Fruit fly (Drosophila melanogaster) whole organism, prepupa: Measurements from ENCODE around the gene Lerp.
A peak's percentile ranks its signal among the peaks of the same experiment; 100 is the strongest.

Experiments
- Blimp-1 ChIP-seq: fragments of 200-800 bp; sonication (Bioruptor generic); optimal IDR thresholded peaks from 3 replicates; lab custom pipeline; 2017; ENCODE audit warnings: missing biosample characterization, missing genetic modification characterization, mild to moderate bottlenecking, moderate library complexity, missing genetic modification reagents
- CG10631 ChIP-seq: fragments of 200-800 bp; sonication (Bioruptor generic); optimal IDR thresholded peaks from 2 replicates; lab custom pipeline; 2016; ENCODE audit warnings: missing biosample characterization, missing genetic modification characterization
- CG11294 ChIP-seq: fragments of 200-800 bp; sonication (Bioruptor generic); IDR thresholded peaks from 2 replicates; pipeline ENCODE4 v1.3.6; 2022; ENCODE audit warnings: missing biosample characterization, missing genetic modification characterization
- CG15336 ChIP-seq: fragments of 200-800 bp; sonication (Bioruptor generic); IDR thresholded peaks from 2 replicates; pipeline ENCODE4 v1.3.6; 2022; ENCODE audit warnings: missing biosample characterization, missing genetic modification characterization
- CG1621 ChIP-seq: fragments of 200-800 bp; sonication (Bioruptor generic); optimal IDR thresholded peaks from 3 replicates; lab custom pipeline; 2018; ENCODE audit warnings: missing biosample characterization, mild to moderate bottlenecking, missing genetic modification characterization
- CG16779 ChIP-seq: fragments of 200-800 bp; sonication (Bioruptor generic); optimal IDR thresholded peaks from 3 replicates; lab custom pipeline; 2017; ENCODE audit warnings: missing biosample characterization, mild to moderate bottlenecking, missing genetic modification characterization
- CG3032 ChIP-seq: fragments of 200-800 bp; optimal IDR thresholded peaks from 2 replicates; lab custom pipeline; 2019; ENCODE audit warnings: missing biosample characterization, mild to moderate bottlenecking, missing genetic modification characterization, moderate library complexity
- CG4318 ChIP-seq: fragments of 200-800 bp; sonication (Bioruptor generic); optimal IDR thresholded peaks from 3 replicates; lab custom pipeline; 2017; ENCODE audit warnings: missing biosample characterization, mild to moderate bottlenecking, missing genetic modification characterization
- CG6163 ChIP-seq: fragments of 200-800 bp; sonication (Bioruptor generic); IDR thresholded peaks from 3 replicates; pipeline ENCODE4 v1.3.6; 2022; ENCODE audit warnings: missing biosample characterization, missing genetic modification characterization
- CG6276 ChIP-seq: fragments of 200-800 bp; sonication (Bioruptor generic); optimal IDR thresholded peaks from 2 replicates; lab custom pipeline; 2017; ENCODE audit warnings: missing biosample characterization, mild to moderate bottlenecking, missing genetic modification characterization
- CG6792 ChIP-seq: fragments of 200-800 bp; sonication (Bioruptor generic); optimal IDR thresholded peaks from 3 replicates; lab custom pipeline; 2016; ENCODE audit warnings: missing biosample characterization, missing genetic modification characterization
- CG6808 ChIP-seq: fragments of 200-800 bp; sonication (Bioruptor generic); optimal IDR thresholded peaks from 3 replicates; lab custom pipeline; 2017; ENCODE audit warnings: missing biosample characterization, missing genetic modification characterization, mild to moderate bottlenecking, moderate library complexity, missing genetic modification reagents
- CG6854 ChIP-seq: fragments of 200-800 bp; sonication (Bioruptor generic); optimal IDR thresholded peaks from 2 replicates; lab custom pipeline; 2017; ENCODE audit warnings: missing biosample characterization, mild to moderate bottlenecking, missing genetic modification characterization
- CG7368 ChIP-seq: fragments of 200-800 bp; sonication (Bioruptor generic); optimal IDR thresholded peaks from 3 replicates; lab custom pipeline; 2016; ENCODE audit warnings: missing biosample characterization, missing genetic modification characterization
- CG8119 ChIP-seq: fragments of 200-800 bp; sonication (Bioruptor generic); IDR thresholded peaks from 3 replicates; pipeline ENCODE4 v1.3.6; 2022; ENCODE audit warnings: missing biosample characterization, missing genetic modification characterization
- CG9139 ChIP-seq: fragments of 200-800 bp; sonication (Bioruptor generic); optimal IDR thresholded peaks from 3 replicates; lab custom pipeline; 2017; ENCODE audit warnings: missing biosample characterization, mild to moderate bottlenecking, missing genetic modification characterization
- Eip75B ChIP-seq: fragments of 200-800 bp; sonication (Bioruptor generic); optimal IDR thresholded peaks from 3 replicates; lab custom pipeline; 2016; ENCODE audit warnings: missing biosample characterization, missing genetic modification characterization
- Eip78C ChIP-seq: fragments of 200-800 bp; sonication (Bioruptor generic); peaks from one replicate; lab custom pipeline; 2016; ENCODE audit warnings: missing biosample characterization, missing genetic modification characterization
- Eip93F ChIP-seq: fragments of 200-800 bp; sonication (Bioruptor generic); optimal IDR thresholded peaks from 2 replicates; lab custom pipeline; 2016; ENCODE audit warnings: missing biosample characterization, mild to moderate bottlenecking, missing genetic modification characterization
- Ets21C ChIP-seq: fragments of 200-800 bp; sonication (Bioruptor generic); optimal IDR thresholded peaks from 3 replicates; lab custom pipeline; 2016; ENCODE audit warnings: missing biosample characterization, missing genetic modification characterization
- Ets96B ChIP-seq: fragments of 200-800 bp; optimal IDR thresholded peaks from 2 replicates; lab custom pipeline; 2019; ENCODE audit warnings: missing biosample characterization, mild to moderate bottlenecking, missing genetic modification characterization, moderate library complexity
- Gug ChIP-seq: fragments of 200-800 bp; sonication (Bioruptor generic); IDR thresholded peaks from 2 replicates; pipeline ENCODE4 v1.3.6; 2022; ENCODE audit warnings: missing biosample characterization, missing genetic modification characterization
- Hr38 ChIP-seq: sonication (Bioruptor generic); optimal IDR thresholded peaks from 2 replicates; lab custom pipeline; 2016; ENCODE audit warnings: missing biosample characterization, missing genetic modification characterization
- Hr39 ChIP-seq: fragments of 200-800 bp; sonication (Bioruptor generic); optimal IDR thresholded peaks from 2 replicates; lab custom pipeline; 2016; ENCODE audit warnings: missing biosample characterization, missing genetic modification characterization
- Lpt ChIP-seq: fragments of 200-800 bp; sonication (Bioruptor generic); optimal IDR thresholded peaks from 3 replicates; lab custom pipeline; 2016; ENCODE audit warnings: missing biosample characterization, missing genetic modification characterization
- Met ChIP-seq: fragments of 200-800 bp; sonication (Bioruptor generic); optimal IDR thresholded peaks from 3 replicates; lab custom pipeline; 2016; ENCODE audit warnings: missing biosample characterization, missing genetic modification characterization
- Smox ChIP-seq: fragments of 200-800 bp; sonication (Bioruptor generic); optimal IDR thresholded peaks from 3 replicates; lab custom pipeline; 2016; ENCODE audit warnings: missing biosample characterization, missing genetic modification characterization
- Sox102F ChIP-seq: fragments of 200-800 bp; sonication (Bioruptor generic); optimal IDR thresholded peaks from 2 replicates; lab custom pipeline; 2016; ENCODE audit warnings: missing biosample characterization, mild to moderate bottlenecking, missing genetic modification characterization
- Sox15 ChIP-seq: fragments of 200-800 bp; sonication (Bioruptor generic); optimal IDR thresholded peaks from 3 replicates; lab custom pipeline; 2016; ENCODE audit warnings: missing biosample characterization, missing genetic modification characterization
- achi ChIP-seq: fragments of 200-800 bp; sonication (Bioruptor generic); optimal IDR thresholded peaks from 3 replicates; lab custom pipeline; 2016; ENCODE audit warnings: missing biosample characterization, missing genetic modification characterization
- acj6 ChIP-seq: fragments of 200-800 bp; sonication (Bioruptor generic); optimal IDR thresholded peaks from 3 replicates; lab custom pipeline; 2016; ENCODE audit warnings: missing biosample characterization, missing genetic modification characterization
- dac ChIP-seq: fragments of 200-800 bp; sonication (Bioruptor generic); optimal IDR thresholded peaks from 2 replicates; lab custom pipeline; 2017; ENCODE audit warnings: missing biosample characterization, mild to moderate bottlenecking, missing genetic modification characterization
- eg ChIP-seq: fragments of 200-800 bp; sonication (Bioruptor generic); IDR thresholded peaks from 3 replicates; pipeline ENCODE4 v1.3.6; 2022; ENCODE audit warnings: missing biosample characterization, missing genetic modification characterization
- esn ChIP-seq: fragments of 200-800 bp; sonication (Bioruptor generic); optimal IDR thresholded peaks from 2 replicates; lab custom pipeline; 2016; ENCODE audit warnings: missing biosample characterization, mild to moderate bottlenecking, missing genetic modification characterization, moderate library complexity
- fd59A ChIP-seq: fragments of 200-800 bp; sonication (Bioruptor generic); optimal IDR thresholded peaks from 2 replicates; lab custom pipeline; 2017; ENCODE audit warnings: missing biosample characterization, mild to moderate bottlenecking, missing genetic modification characterization, missing genetic modification reagents
- fd85E ChIP-seq: fragments of 200-800 bp; sonication (Bioruptor generic); optimal IDR thresholded peaks from 3 replicates; lab custom pipeline; 2016; ENCODE audit warnings: missing biosample characterization, missing genetic modification characterization
- fkh ChIP-seq: fragments of 200-800 bp; sonication (Bioruptor generic); optimal IDR thresholded peaks from 3 replicates; lab custom pipeline; 2017; ENCODE audit warnings: missing biosample characterization, mild to moderate bottlenecking, missing genetic modification characterization, moderate library complexity
- lz ChIP-seq: fragments of 200-800 bp; sonication (Bioruptor generic); optimal IDR thresholded peaks from 3 replicates; lab custom pipeline; 2016; ENCODE audit warnings: missing biosample characterization, missing genetic modification characterization
- net ChIP-seq: fragments of 200-800 bp; sonication (Bioruptor generic); optimal IDR thresholded peaks from 3 replicates; lab custom pipeline; 2016; ENCODE audit warnings: missing biosample characterization, missing genetic modification characterization
- salr ChIP-seq, 2 experiments: fragments of 200-800 bp; sonication (Bioruptor generic); optimal IDR thresholded peaks; 3 replicates each; lab custom pipeline; 2016 to 2018; ENCODE audit warnings: missing biosample characterization in 2 of 2, missing genetic modification characterization in 2 of 2, mild to moderate bottlenecking in 1 of 2
- spab ChIP-seq: fragments of 200-800 bp; sonication (Bioruptor generic); optimal IDR thresholded peaks from 2 replicates; lab custom pipeline; 2017; ENCODE audit warnings: missing biosample characterization, mild to moderate bottlenecking, missing genetic modification characterization, missing genetic modification reagents
- ss ChIP-seq, 2 experiments: fragments of 200-800 bp; sonication (Bioruptor generic); optimal IDR thresholded peaks; 2 replicates in 1 of 2; 3 replicates in 1 of 2; lab custom pipeline; 2017 to 2018; ENCODE audit warnings: mild to moderate bottlenecking in 2 of 2, missing biosample characterization in 2 of 2, missing genetic modification characterization in 2 of 2, moderate library complexity in 1 of 2
- svp ChIP-seq: fragments of 200-800 bp; sonication (Bioruptor generic); peaks from one replicate; lab custom pipeline; 2016; ENCODE audit warnings: missing biosample characterization, missing genetic modification characterization
- topi ChIP-seq: fragments of 200-800 bp; sonication (Bioruptor generic); optimal IDR thresholded peaks from 3 replicates; lab custom pipeline; 2016; ENCODE audit warnings: missing biosample characterization, missing genetic modification characterization
- vri ChIP-seq: fragments of 200-800 bp; sonication (Bioruptor generic); optimal IDR thresholded peaks from 3 replicates; lab custom pipeline; 2016; ENCODE audit warnings: missing biosample characterization, mild to moderate bottlenecking, missing genetic modification characterization

Lerp gene

DNA sequence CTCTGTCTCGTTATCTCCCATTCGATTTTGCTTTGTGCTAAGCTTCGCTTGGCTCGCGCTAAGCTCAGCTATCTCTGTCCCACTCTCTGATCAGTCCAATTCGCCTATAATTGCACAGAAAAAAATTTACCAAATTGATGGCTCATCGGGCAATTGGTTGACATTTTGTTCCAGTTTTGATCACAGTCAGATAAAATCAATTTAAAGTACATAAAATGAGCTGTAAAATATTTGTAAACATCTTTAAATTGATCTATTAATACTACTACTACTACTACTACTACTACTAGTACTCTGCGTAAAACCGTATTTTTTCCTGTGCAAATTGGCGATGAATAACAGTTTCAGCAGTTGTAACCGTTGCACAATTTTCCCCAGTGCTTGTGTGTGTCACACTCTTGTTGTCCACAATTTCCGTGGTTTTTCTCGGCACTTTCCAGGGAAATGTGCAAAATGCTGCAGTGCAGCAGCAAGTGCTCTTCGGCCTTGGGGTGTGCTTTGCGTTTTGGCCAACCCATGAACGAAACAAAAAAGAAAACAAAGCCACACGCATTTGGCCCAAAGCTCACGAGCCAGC, 63.3 kb downstream of the Lerp start (continued):
- TF ChIP-seq CG8119 (GFP tag; lab: Robert Waterston, UW) (peak; percentile 88), Hr39 (peak; percentile 46), CG1621 (tag; lab: Kevin White, UChicago) (peak; percentile 70), CG11294 (GFP tag; lab: Robert Waterston, UW) (peak; percentile 71), CG6808 (GFP tag; lab: Kevin White, UChicago) (peak; percentile 65), Hr38 (GFP tag; lab: Kevin White, UChicago) (no peak), Ets96B (tag; lab: Kevin White, UChicago) (peak; percentile 77), svp (GFP tag; lab: Kevin White, UChicago) (peak; percentile 79), Ets21C (GFP tag; lab: Kevin White, UChicago) (no peak), Eip75B (GFP tag; lab: Kevin White, UChicago) (peak; percentile 68), ss (GFP tag; optimal IDR thresholded peaks at IDR 0.05; lab: Kevin White, UChicago) (peak; percentile 15 to 64), spab (peak; percentile 69), CG6854 (GFP tag; lab: Kevin White, UChicago) (no peak), vri (GFP tag; lab: Kevin White, UChicago) (no peak), CG6163 (GFP tag; lab: Robert Waterston, UW) (peak; percentile 51; the same call in 2 of the 3 replicates), CG16779 (tag; lab: Kevin White, UChicago) (peak; percentile 65), Sox102F (no peak), CG6792 (peak; percentile 60), CG6276 (GFP tag; lab: Kevin White, UChicago) (peak; percentile 83), salr (GFP tag; optimal IDR thresholded peaks at IDR 0.05; lab: Kevin White, UChicago) (peak; percentile 44 to 85), fd85E (no peak), CG3032 (peak; percentile 75)

DNA sequence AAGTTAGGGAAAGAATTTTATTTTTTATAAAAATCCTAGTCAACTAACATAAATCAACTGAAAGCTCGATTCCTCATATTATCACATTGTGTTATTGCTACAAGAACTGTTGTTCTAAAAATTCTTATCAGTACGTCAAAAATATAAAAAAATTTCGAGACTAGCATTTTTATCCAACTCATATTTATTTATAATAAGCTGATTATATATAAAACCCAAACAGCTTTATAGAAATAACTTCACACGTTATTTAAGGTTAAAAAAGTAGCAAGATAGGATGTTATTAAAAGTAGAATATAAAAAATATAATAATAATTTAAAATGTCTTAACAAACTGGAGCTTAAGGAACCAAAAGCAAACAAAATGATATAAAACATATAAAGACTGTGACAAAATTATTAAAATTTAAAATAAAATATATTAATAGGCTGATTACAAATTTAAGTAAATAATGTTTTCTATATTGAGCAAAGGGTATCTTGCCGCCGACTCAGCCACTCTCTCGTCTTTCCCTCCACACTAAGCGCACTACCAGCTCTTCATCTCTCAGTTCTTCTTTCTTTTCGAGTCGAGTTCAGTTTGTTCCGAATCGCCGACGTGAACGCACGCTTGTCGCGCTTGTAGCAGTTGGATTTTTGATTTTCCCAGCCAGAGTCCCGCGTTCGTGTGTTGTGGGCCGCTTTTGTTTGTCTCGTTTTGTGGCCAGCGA, 64.3 kb downstream of the Lerp start, which contains the start of gene Tl:
Tl (plus strand) TSS at position 573 of the 710 bp plus-strand sequence.
- TF ChIP-seq dac (no peak), CG6792 (no peak), CG9139 (no peak), salr (GFP tag; optimal IDR thresholded peaks at IDR 0.05; lab: Kevin White, UChicago) (peak; percentile 2 to 35), Smox (GFP tag; lab: Kevin White, UChicago) (no peak), eg (GFP tag; lab: Robert Waterston, UW) (peak; percentile 68), CG4318 (no peak), fd85E (no peak), fd59A (GFP tag; lab: Kevin White, UChicago) (no peak), net (GFP tag; lab: Kevin White, UChicago) (no peak), achi (GFP tag; lab: Kevin White, UChicago) (no peak), Eip93F (GFP tag; lab: Kevin White, UChicago) (no peak), CG10631 (GFP tag; lab: Kevin White, UChicago) (peak; percentile 7), ss (GFP tag; optimal IDR thresholded peaks at IDR 0.05; lab: Kevin White, UChicago) (no peak), spab (no peak), Hr38 (GFP tag; lab: Kevin White, UChicago) (no peak), CG16779 (tag; lab: Kevin White, UChicago) (no peak), CG11294 (GFP tag; lab: Robert Waterston, UW) (no peak), CG6163 (GFP tag; lab: Robert Waterston, UW) (peak; percentile 80), Blimp-1 (GFP tag; lab: Kevin White, UChicago) (no peak), vri (GFP tag; lab: Kevin White, UChicago) (no peak), CG15336 (GFP tag; lab: Robert Waterston, UW) (no peak), Eip75B (GFP tag; lab: Kevin White, UChicago) (no peak), fkh (no peak), Met (GFP tag; lab: Kevin White, UChicago) (no peak), CG6276 (GFP tag; lab: Kevin White, UChicago) (no peak), Eip78C (GFP tag; lab: Kevin White, UChicago) (peak; percentile 63), Sox15 (GFP tag; lab: Kevin White, UChicago) (peak; percentile 12), esn (GFP tag; lab: Kevin White, UChicago) (no peak), Ets21C (GFP tag; lab: Kevin White, UChicago) (no peak), CG6808 (GFP tag; lab: Kevin White, UChicago) (no peak), Gug (GFP tag; lab: Robert Waterston, UW) (0 out of 2 replicates have a peak, but pooled peaks have one; percentile 18), lz (GFP tag; lab: Kevin White, UChicago) (no peak), CG7368 (no peak), svp (GFP tag; lab: Kevin White, UChicago) (no peak), topi (GFP tag; lab: Kevin White, UChicago) (no peak), Hr39 (no peak), Lpt (GFP tag; lab: Kevin White, UChicago) (no peak), acj6 (GFP tag; lab: Kevin White, UChicago) (no peak)
